Fruit fly (Drosophila melanogaster) whole organism, embryonic: ENCODE results near the gene CG10874.

Experiments used
- Awh ChIP-seq: fragments of 200-800 bp; sonication (Bioruptor generic); IDR thresholded peaks from 2 replicates; pipeline ENCODE4, ENCODE4 v1.3.6; 2022; ENCODE audit warnings: missing biosample characterization, missing genetic modification characterization
- BEAF-32 ChIP-seq: fragments of 200-800 bp; sonication (Bioruptor generic); optimal IDR thresholded peaks from 3 replicates; lab custom pipeline; 2017; ENCODE audit warnings: missing biosample characterization, missing genetic modification characterization, mild to moderate bottlenecking, moderate library complexity, missing genetic modification reagents
- CG1024 ChIP-seq: fragments of 200-800 bp; sonication (Bioruptor generic); IDR thresholded peaks from 2 replicates; pipeline ENCODE4 v1.3.6; 2022; ENCODE audit warnings: missing biosample characterization, missing genetic modification characterization
- CG10366 ChIP-seq: fragments of 200-800 bp; sonication (Bioruptor generic); IDR thresholded peaks from 2 replicates; pipeline ENCODE4 v1.3.6; 2022; ENCODE audit warnings: missing biosample characterization, missing genetic modification characterization
- CG11504 ChIP-seq: fragments of 200-800 bp; sonication (Bioruptor generic); optimal IDR thresholded peaks from 3 replicates; lab custom pipeline; 2019; ENCODE audit warnings: missing biosample characterization, mild to moderate bottlenecking, missing genetic modification characterization, moderate library complexity
- CG12236 ChIP-seq: fragments of 200-800 bp; sonication (Bioruptor generic); optimal IDR thresholded peaks from 2 replicates; lab custom pipeline; 2016; ENCODE audit warnings: missing biosample characterization, missing genetic modification characterization
- CG14860 ChIP-seq: fragments of 200-800 bp; sonication (Bioruptor generic); IDR thresholded peaks from 3 replicates; pipeline ENCODE4 v1.3.6; 2022; ENCODE audit warnings: missing biosample characterization, missing genetic modification characterization; ENCODE audit not compliant: partially characterized antibody
- CG16779 ChIP-seq: fragments of 200-800 bp; sonication (Bioruptor generic); IDR thresholded peaks from 2 replicates; pipeline ENCODE4 v1.3.6; 2022; ENCODE audit warnings: missing biosample characterization, missing genetic modification characterization
- CG18262 ChIP-seq: fragments of 200-800 bp; optimal IDR thresholded peaks from 3 replicates; lab custom pipeline; 2019; ENCODE audit warnings: missing biosample characterization, mild to moderate bottlenecking, missing genetic modification characterization, moderate library complexity
- CG18599 ChIP-seq: fragments of 200-800 bp; sonication (Bioruptor generic); optimal IDR thresholded peaks from 3 replicates; lab custom pipeline; 2017; ENCODE audit warnings: missing biosample characterization, missing genetic modification characterization, mild to moderate bottlenecking, moderate library complexity, missing genetic modification reagents
- CG30431 ChIP-seq: fragments of 200-800 bp; sonication (Bioruptor generic); optimal IDR thresholded peaks from 2 replicates; lab custom pipeline; 2017; ENCODE audit warnings: missing biosample characterization, missing genetic modification characterization
- CG31441 ChIP-seq: fragments of 200-800 bp; sonication (Bioruptor generic); IDR thresholded peaks from 2 replicates; pipeline ENCODE4 v1.3.6; 2022; ENCODE audit warnings: missing biosample characterization, missing genetic modification characterization
- CG4328 ChIP-seq: fragments of 200-800 bp; sonication (Bioruptor generic); optimal IDR thresholded peaks from 3 replicates; lab custom pipeline; 2017; ENCODE audit warnings: missing biosample characterization, missing genetic modification reagents, missing genetic modification characterization
- CG5180 ChIP-seq: fragments of 200-800 bp; sonication (Bioruptor generic); optimal IDR thresholded peaks from 3 replicates; lab custom pipeline; 2017; ENCODE audit warnings: missing biosample characterization, missing genetic modification characterization, mild to moderate bottlenecking, moderate library complexity, missing genetic modification reagents
- CG7963 ChIP-seq: fragments of 200-800 bp; sonication (Bioruptor generic); IDR thresholded peaks from 3 replicates; pipeline ENCODE4 v1.3.6; 2022; ENCODE audit warnings: missing biosample characterization, missing genetic modification characterization; ENCODE audit not compliant: partially characterized antibody
- CG9727 ChIP-seq: fragments of 200-800 bp; sonication (Bioruptor generic); optimal IDR thresholded peaks from 3 replicates; lab custom pipeline; 2017; ENCODE audit warnings: missing biosample characterization, mild to moderate bottlenecking, missing genetic modification characterization
- CG9797 ChIP-seq: fragments of 200-800 bp; sonication (Bioruptor generic); optimal IDR thresholded peaks from 3 replicates; lab custom pipeline; 2018; ENCODE audit warnings: missing biosample characterization, mild to moderate bottlenecking, missing genetic modification characterization
- Fer3 ChIP-seq: fragments of 200-800 bp; sonication (Bioruptor generic); optimal IDR thresholded peaks from 2 replicates; lab custom pipeline; 2018; ENCODE audit warnings: missing biosample characterization, mild to moderate bottlenecking, missing genetic modification characterization, moderate library complexity
- HLH4C ChIP-seq: fragments of 200-800 bp; sonication (Bioruptor generic); IDR thresholded peaks from 3 replicates; pipeline ENCODE4 v1.3.6; 2022; ENCODE audit warnings: missing biosample characterization, missing genetic modification characterization; ENCODE audit not compliant: partially characterized antibody
- HLHmδ ChIP-seq: fragments of 200-800 bp; sonication (Bioruptor generic); optimal IDR thresholded peaks from 2 replicates; lab custom pipeline; 2018; ENCODE audit warnings: missing biosample characterization, mild to moderate bottlenecking, missing genetic modification characterization, moderate library complexity
- Hmr ChIP-seq: fragments of 200-800 bp; sonication (Bioruptor generic); optimal IDR thresholded peaks from 3 replicates; lab custom pipeline; 2017; ENCODE audit warnings: mild to moderate bottlenecking, missing biosample characterization, missing genetic modification reagents, missing genetic modification characterization
- Hr78 ChIP-seq, 2 experiments: fragments of 200-800 bp in 1 of 2; fragments of >200 bp in 1 of 2; sonication (Bioruptor generic) in 1 of 2; optimal IDR thresholded peaks; 2 replicates each; lab custom pipeline; 2017 to 2019; ENCODE audit warnings: missing biosample characterization in 2 of 2, missing genetic modification characterization in 2 of 2, mild to moderate bottlenecking in 1 of 2, moderate library complexity in 1 of 2
- Lhr ChIP-seq: fragments of 200-800 bp; sonication (Bioruptor generic); optimal IDR thresholded peaks from 3 replicates; lab custom pipeline; 2017; ENCODE audit warnings: mild to moderate bottlenecking, missing biosample characterization, missing genetic modification reagents, missing genetic modification characterization
- MTF-1 ChIP-seq: fragments of 200-800 bp; sonication (Bioruptor generic); optimal IDR thresholded peaks from 2 replicates; lab custom pipeline; 2018; ENCODE audit warnings: missing biosample characterization, mild to moderate bottlenecking, missing genetic modification characterization, borderline replicate concordance
- Mad ChIP-seq: fragments of 200-800 bp; sonication (Bioruptor generic); optimal IDR thresholded peaks from 2 replicates; lab custom pipeline; 2016; ENCODE audit warnings: missing biosample characterization, missing genetic modification characterization
- Mrtf ChIP-seq: fragments of 200-800 bp; sonication (Bioruptor generic); IDR thresholded peaks from 3 replicates; pipeline ENCODE4 v1.3.6; 2022; ENCODE audit warnings: missing biosample characterization, missing genetic modification characterization
- Nf-YB ChIP-seq: fragments of 200-800 bp; sonication (Bioruptor generic); optimal IDR thresholded peaks from 3 replicates; lab custom pipeline; 2019; ENCODE audit warnings: missing biosample characterization, mild to moderate bottlenecking, missing genetic modification characterization, moderate library complexity
- Oaz ChIP-seq: fragments of 200-800 bp; sonication (Bioruptor generic); IDR thresholded peaks from 2 replicates; pipeline ENCODE4 v1.3.6; 2022; ENCODE audit warnings: missing biosample characterization, missing genetic modification characterization
- Ptx1 ChIP-seq: fragments of 200-800 bp; sonication (Bioruptor generic); IDR thresholded peaks from 2 replicates; pipeline ENCODE4 v1.3.6; 2022; ENCODE audit warnings: missing biosample characterization, missing genetic modification characterization
- Taf1 ChIP-seq: fragments of 200-800 bp; sonication (Bioruptor generic); IDR thresholded peaks from 2 replicates; pipeline ENCODE4 v1.3.6; 2022; ENCODE audit warnings: missing biosample characterization, missing genetic modification characterization
- YL-1 ChIP-seq: fragments of 200-800 bp; sonication (Bioruptor generic); optimal IDR thresholded peaks from 3 replicates; lab custom pipeline; 2017; ENCODE audit warnings: missing biosample characterization, mild to moderate bottlenecking, missing genetic modification characterization
- abd-A ChIP-seq: fragments of 200-800 bp; sonication (Bioruptor generic); optimal IDR thresholded peaks from 3 replicates; lab custom pipeline; 2019; ENCODE audit warnings: missing biosample characterization, mild to moderate bottlenecking, missing genetic modification characterization, moderate library complexity
- da ChIP-seq: fragments of 200-800 bp; sonication (Bioruptor generic); optimal IDR thresholded peaks from 2 replicates; lab custom pipeline; 2016; ENCODE audit warnings: missing biosample characterization, missing genetic modification characterization
- dmrt99B ChIP-seq: fragments of 200-800 bp; sonication (Bioruptor generic); optimal IDR thresholded peaks from 2 replicates; lab custom pipeline; 2018; ENCODE audit warnings: missing biosample characterization, mild to moderate bottlenecking, missing genetic modification characterization, moderate library complexity
- ewg ChIP-seq: fragments of 200-800 bp; sonication (Bioruptor generic); optimal IDR thresholded peaks from 3 replicates; lab custom pipeline; 2017; ENCODE audit warnings: mild to moderate bottlenecking, missing biosample characterization, missing genetic modification reagents, missing genetic modification characterization
- fu2 ChIP-seq: fragments of 200-800 bp; sonication (Bioruptor generic); optimal IDR thresholded peaks from 2 replicates; lab custom pipeline; 2016; ENCODE audit warnings: missing biosample characterization, missing genetic modification characterization
- gem ChIP-seq: fragments of 200-800 bp; sonication (Bioruptor generic); optimal IDR thresholded peaks from 2 replicates; lab custom pipeline; 2019; ENCODE audit warnings: missing biosample characterization, mild to moderate bottlenecking, missing genetic modification characterization, moderate library complexity
- hkb ChIP-seq, 2 experiments: fragments of 200-800 bp in 1 of 2; fragments of >200 bp in 1 of 2; sonication (Bioruptor generic) in 1 of 2; IDR thresholded peaks in 1 of 2; optimal IDR thresholded peaks in 1 of 2; 2 replicates each; pipeline versions ENCODE4 v1.3.6 to Lab custom; 2017 to 2022; ENCODE audit warnings: missing biosample characterization in 1 of 2, missing genetic modification characterization in 1 of 2
- lilli ChIP-seq: fragments of 200-800 bp; sonication (Bioruptor generic); optimal IDR thresholded peaks from 3 replicates; lab custom pipeline; 2016; ENCODE audit warnings: missing biosample characterization, missing genetic modification characterization
- lola ChIP-seq, 3 experiments: fragments of >200 bp in 2 of 3; fragments of 200-800 bp in 1 of 3; sonication (Bioruptor generic) in 1 of 3; optimal IDR thresholded peaks; 2 replicates each; lab custom pipeline; 2017 to 2019; ENCODE audit warnings: missing biosample characterization in 3 of 3, missing genetic modification characterization in 3 of 3, mild to moderate bottlenecking in 1 of 3, moderate library complexity in 1 of 3
- nom ChIP-seq: fragments of 200-800 bp; sonication (Bioruptor generic); optimal IDR thresholded peaks from 2 replicates; lab custom pipeline; 2017; ENCODE audit warnings: missing biosample characterization, missing genetic modification characterization, mild to moderate bottlenecking, moderate library complexity, missing genetic modification reagents
- onecut ChIP-seq: fragments of 200-800 bp; sonication (Bioruptor generic); IDR thresholded peaks from 2 replicates; pipeline ENCODE4 v1.3.6; 2022; ENCODE audit warnings: missing biosample characterization, missing genetic modification characterization
- otp ChIP-seq: fragments of 200-800 bp; sonication (Bioruptor generic); IDR thresholded peaks from 3 replicates; pipeline ENCODE4, ENCODE4 v1.3.6; 2022; ENCODE audit warnings: missing biosample characterization, missing genetic modification characterization
- run ChIP-seq: fragments of 200-800 bp; sonication (Bioruptor generic); optimal IDR thresholded peaks from 3 replicates; lab custom pipeline; 2018; ENCODE audit warnings: missing biosample characterization, mild to moderate bottlenecking, missing genetic modification characterization
- sens-2 ChIP-seq: fragments of 200-800 bp; sonication (Bioruptor generic); IDR thresholded peaks from 2 replicates; pipeline ENCODE4 v1.3.6; 2022; ENCODE audit warnings: missing biosample characterization, missing genetic modification characterization
- sqz ChIP-seq: fragments of 200-800 bp; sonication (Bioruptor generic); optimal IDR thresholded peaks from 3 replicates; lab custom pipeline; 2018; ENCODE audit warnings: missing biosample characterization, mild to moderate bottlenecking, missing genetic modification characterization
- tin ChIP-seq: fragments of 200-800 bp; sonication (Bioruptor generic); optimal IDR thresholded peaks from 3 replicates; lab custom pipeline; 2016; ENCODE audit warnings: missing biosample characterization, missing genetic modification characterization
- twi ChIP-seq: fragments of 200-800 bp; optimal IDR thresholded peaks from 2 replicates; lab custom pipeline; 2019; ENCODE audit warnings: missing biosample characterization, mild to moderate bottlenecking, missing genetic modification characterization, moderate library complexity

Gene CG10874

dm6 chr2L:2221649-2222150 is 29.5 kb upstream of the CG10874 start (continued):
- peak; percentile 96 for TF ChIP-seq nom (GFP tag; lab: Kevin White, UChicago)
- TF ChIP-seq CG16779 (GFP tag; lab: Robert Waterston, UW) = peak; percentile 96
- TF ChIP-seq Oaz (GFP tag; lab: Robert Waterston, UW) = peak; percentile 96
- no peak for TF ChIP-seq HLHmδ (GFP tag; lab: Kevin White, UChicago)
- TF ChIP-seq Mrtf = peak; percentile 98
- TF ChIP-seq Ptx1 (GFP tag; lab: Robert Waterston, UW) = peak; percentile 99
- TF ChIP-seq run (tag; lab: Kevin White, UChicago) = peak; percentile 91
- TF ChIP-seq CG4328 (GFP tag; lab: Kevin White, UChicago) = peak; percentile 79
- TF ChIP-seq CG9797 = peak; percentile 8
- TF ChIP-seq da (GFP tag; lab: Kevin White, UChicago) = peak; percentile 84
- peak; percentile 95 for TF ChIP-seq Taf1 (GFP tag; lab: Robert Waterston, UW)
- TF ChIP-seq CG31441 (GFP tag; lab: Robert Waterston, UW) = peak; percentile 94
- TF ChIP-seq MTF-1 (GFP tag; lab: Kevin White, UChicago) = peak; percentile 92
- TF ChIP-seq CG18599 (GFP tag; lab: Kevin White, UChicago) = peak; percentile 97
- TF ChIP-seq CG12236 = peak; percentile 95
- peak; percentile 99 for TF ChIP-seq Hmr (GFP tag; lab: Kevin White, UChicago)
- no peak for TF ChIP-seq hkb (optimal IDR thresholded peaks at IDR 0.05; lab: Kevin White, UChicago)
- TF ChIP-seq hkb (GFP tag; IDR thresholded peaks at IDR 0.05; lab: Robert Waterston, UW) = peak; percentile 98
- TF ChIP-seq twi (tag; lab: Kevin White, UChicago) = peak; percentile 92
- peak; percentile 97 for TF ChIP-seq Awh (GFP tag; lab: Robert Waterston, UW)
- peak; percentile 94 for TF ChIP-seq CG18262 (tag; lab: Kevin White, UChicago)
- TF ChIP-seq Nf-YB (GFP tag; lab: Kevin White, UChicago) = peak; percentile 83
- TF ChIP-seq onecut (GFP tag; lab: Robert Waterston, UW) = peak; percentile 92
- peak; percentile 97 for TF ChIP-seq CG10366
- peak in 1 of 2 experiments; percentile 62 for TF ChIP-seq Hr78 (GFP tag; optimal IDR thresholded peaks at IDR 0.05; lab: Kevin White, UChicago)
- TF ChIP-seq Fer3 (tag; lab: Kevin White, UChicago) = peak; percentile 96
- peak; percentile 97 for TF ChIP-seq CG9727 (GFP tag; lab: Kevin White, UChicago)
- TF ChIP-seq Mad (GFP tag; lab: Kevin White, UChicago) = peak; percentile 97
- TF ChIP-seq lola (GFP tag; optimal IDR thresholded peaks at IDR 0.05; lab: Kevin White, UChicago) = peak in 1 of 3 experiments; percentile 85
- peak; percentile 48 for TF ChIP-seq abd-A (tag; lab: Kevin White, UChicago)
- TF ChIP-seq sqz (GFP tag; lab: Kevin White, UChicago) = peak; percentile 78
- TF ChIP-seq gem (tag; lab: Kevin White, UChicago) = peak; percentile 99
- TF ChIP-seq HLH4C = no peak
- peak; percentile 91 for TF ChIP-seq ewg (GFP tag; lab: Kevin White, UChicago)
- TF ChIP-seq sens-2 = peak; percentile 96
- peak; percentile 17 for TF ChIP-seq BEAF-32 (GFP tag; lab: Kevin White, UChicago)
- TF ChIP-seq fu2 = peak; percentile 95
- TF ChIP-seq CG30431 = peak; percentile 91
- TF ChIP-seq Lhr = peak; percentile 84
- peak; percentile 95 for TF ChIP-seq CG11504 (tag; lab: Kevin White, UChicago)
- TF ChIP-seq YL-1 (GFP tag; lab: Kevin White, UChicago) = peak; percentile 66
- peak; percentile 93 for TF ChIP-seq tin (GFP tag; lab: Kevin White, UChicago)
- TF ChIP-seq CG14860 (GFP tag; lab: Robert Waterston, UW) = no peak
- TF ChIP-seq CG7963 = no peak
- peak; percentile 95 for TF ChIP-seq CG1024 (GFP tag; lab: Robert Waterston, UW)
- TF ChIP-seq otp (GFP tag; lab: Robert Waterston, UW) = peak; percentile 98
- peak; percentile 86 for TF ChIP-seq CG5180 (GFP tag; lab: Kevin White, UChicago)
- peak; percentile 96 for TF ChIP-seq lilli
- peak; percentile 96 for TF ChIP-seq dmrt99B (tag; lab: Kevin White, UChicago)
